Worm (Caenorhabditis elegans) whole organism, L4 larva: Measurements from ENCODE around the gene srsx-40.

Experiments
- aly-2 ChIP-seq: sonication (generic microtip); optimal IDR thresholded peaks from 2 replicates; lab custom pipeline; 2018; ENCODE audit warnings: missing biosample characterization, missing genetic modification characterization
- ceh-20 ChIP-seq: fragments of 200-800 bp; sonication (Bioruptor generic); IDR thresholded peaks from 2 replicates; pipeline ENCODE4 v1.3.6; 2022; ENCODE audit warnings: missing genetic modification reagents, missing genetic modification characterization, missing compliant biosample characterization
- egl-27 ChIP-seq: sonication (generic microtip); optimal IDR thresholded peaks from 3 replicates; lab custom pipeline; 2017; ENCODE audit warnings: missing biosample characterization, missing genetic modification reagents, missing genetic modification characterization
- egl-43 ChIP-seq: fragments of 200-800 bp; sonication (Bioruptor generic); IDR thresholded peaks from 2 replicates; pipeline ENCODE4 v1.3.6; 2022; ENCODE audit warnings: missing genetic modification reagents, missing genetic modification characterization, missing compliant biosample characterization
- jun-1 ChIP-seq: fragments of 150-350 bp; optimal IDR thresholded peaks from 2 replicates; lab custom pipeline; 2014; ENCODE audit warnings: missing biosample characterization, missing genetic modification reagents, missing genetic modification characterization
- mes-2 ChIP-seq: sonication (generic microtip); optimal IDR thresholded peaks from 2 replicates; lab custom pipeline; 2016; ENCODE audit warnings: missing genotype, mild to moderate bottlenecking, missing genetic modification characterization, missing compliant biosample characterization; ENCODE audit not compliant: poor library complexity, severe bottlenecking
- nhr-11 ChIP-seq: fragments of 150-350 bp; optimal IDR thresholded peaks from 2 replicates; lab custom pipeline; 2014; ENCODE audit warnings: missing biosample characterization, missing genetic modification characterization
- nhr-111 ChIP-seq: fragments of 200-800 bp; sonication (Bioruptor generic); optimal IDR thresholded peaks from 2 replicates; lab custom pipeline; 2018; ENCODE audit warnings: mild to moderate bottlenecking, missing genetic modification characterization, missing compliant biosample characterization
- nhr-42 ChIP-seq: fragments of 200-800 bp; sonication (Bioruptor generic); IDR thresholded peaks from 2 replicates; pipeline ENCODE4 v1.3.6; 2022; ENCODE audit warnings: missing genetic modification characterization, missing compliant biosample characterization
- nhr-6 ChIP-seq: fragments of 150-350 bp; optimal IDR thresholded peaks from 2 replicates; lab custom pipeline; 2014; ENCODE audit warnings: missing biosample characterization, missing genetic modification characterization
- nhr-77 ChIP-seq: fragments of 150-350 bp; optimal IDR thresholded peaks from 2 replicates; lab custom pipeline; 2014; ENCODE audit warnings: missing biosample characterization, missing genetic modification characterization
- snpc-4 ChIP-seq: fragments of 150-350 bp; optimal IDR thresholded peaks from 2 replicates; lab custom pipeline; 2014; ENCODE audit warnings: missing biosample characterization, missing genetic modification characterization
- unc-39 ChIP-seq: sonication (generic microtip); optimal IDR thresholded peaks from 2 replicates; lab custom pipeline; 2017; ENCODE audit warnings: missing biosample characterization, missing genetic modification characterization
- zag-1 ChIP-seq: fragments of 150-350 bp; optimal IDR thresholded peaks from 2 replicates; lab custom pipeline; 2014; ENCODE audit warnings: missing biosample characterization, missing genetic modification characterization

DNA sequence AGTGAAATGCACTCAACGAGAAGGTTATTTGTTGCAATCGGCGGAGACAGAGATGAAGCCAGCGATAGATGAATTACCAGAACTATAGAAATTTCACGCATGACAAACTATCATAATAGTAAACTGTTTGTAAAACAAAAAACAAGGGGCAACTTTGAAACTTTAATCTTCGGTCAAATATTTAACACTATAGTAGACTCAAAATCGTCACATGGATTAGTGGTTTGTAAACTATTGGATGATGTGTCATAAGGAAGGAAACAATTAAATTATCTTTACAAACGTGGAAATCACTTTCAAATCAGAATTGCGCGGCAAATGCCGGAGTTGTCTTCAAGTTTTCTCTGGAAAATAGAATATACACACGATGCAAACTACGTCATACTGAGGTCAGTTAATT lies 14.2 kb upstream of the srsx-40 start, which contains the start of gene ZK105.5:
- TF ChIP-seq mes-2 (no peak), snpc-4 (no peak), ceh-20 (GFP tag; lab: Robert Waterston, UW) (no peak), nhr-111 (GFP tag; lab: Kevin White, UChicago) (no peak), egl-27 (tag; lab: Kevin White, UChicago) (no peak), aly-2 (no peak), zag-1 (tag; lab: Kevin White, UChicago) (no peak), nhr-42 (no peak), nhr-77 (tag; lab: Kevin White, UChicago) (no peak), nhr-11 (no peak), jun-1 (tag; lab: Kevin White, UChicago) (no peak), nhr-6 (tag; lab: Kevin White, UChicago) (no peak), egl-43 (GFP tag; lab: Robert Waterston, UW) (no peak), unc-39 (tag; lab: Kevin White, UChicago) (no peak)
